Worm (Caenorhabditis elegans) whole organism, L4 larva: ENCODE results near the gene lact-3.

Experiments used
- F10B5.3 ChIP-seq: sonication (generic microtip); optimal IDR thresholded peaks from 2 replicates; lab custom pipeline; 2016; ENCODE audit warnings: mild to moderate bottlenecking, missing genetic modification characterization, missing compliant biosample characterization
- arid-1 ChIP-seq: fragments of 200-800 bp; sonication (Bioruptor generic); conservative IDR thresholded peaks from 2 replicates; pipeline ENCODE4 v1.3.6; 2022; ENCODE audit warnings: missing genetic modification reagents, missing genetic modification characterization, missing compliant biosample characterization
- ceh-20 ChIP-seq: fragments of 200-800 bp; sonication (Bioruptor generic); IDR thresholded peaks from 2 replicates; pipeline ENCODE4 v1.3.6; 2022; ENCODE audit warnings: missing genetic modification reagents, missing genetic modification characterization, missing compliant biosample characterization
- ces-1 ChIP-seq: fragments of 150-350 bp; sonication (generic microtip); optimal IDR thresholded peaks from 4 replicates; lab custom pipeline; 2014; ENCODE audit warnings: missing biosample characterization, missing genetic modification reagents, missing genetic modification characterization
- daf-16 ChIP-seq, 3 experiments: sonication (generic microtip); optimal IDR thresholded peaks; 2 replicates each; lab custom pipeline; 2016 to 2017; ENCODE audit warnings: missing genetic modification characterization in 3 of 3, missing genetic modification reagents in 3 of 3, mild to moderate bottlenecking in 2 of 3, missing compliant biosample characterization in 2 of 3, missing biosample characterization in 1 of 3, moderate library complexity in 1 of 3
- daf-8 ChIP-seq: fragments of 200-800 bp; sonication (Bioruptor generic); IDR thresholded peaks from 2 replicates; pipeline ENCODE4 v1.3.6; 2022; ENCODE audit warnings: missing genetic modification characterization, missing compliant biosample characterization
- dmd-6 ChIP-seq: fragments of 200-800 bp; sonication (Bioruptor generic); IDR thresholded peaks from 2 replicates; pipeline ENCODE4 v1.3.6; 2022; ENCODE audit warnings: missing genetic modification reagents, missing genetic modification characterization, missing compliant biosample characterization
- dpl-1 ChIP-seq: fragments of 150-350 bp; optimal IDR thresholded peaks from 2 replicates; lab custom pipeline; 2014; ENCODE audit warnings: missing biosample characterization, missing genetic modification reagents, missing genetic modification characterization
- duxl-1 ChIP-seq: sonication (generic microtip); optimal IDR thresholded peaks from 2 replicates; lab custom pipeline; 2016; ENCODE audit warnings: mild to moderate bottlenecking, missing genetic modification characterization, moderate library complexity, missing compliant biosample characterization; ENCODE audit not compliant: poor library complexity
- egl-27 ChIP-seq: sonication (generic microtip); optimal IDR thresholded peaks from 3 replicates; lab custom pipeline; 2017; ENCODE audit warnings: missing biosample characterization, missing genetic modification reagents, missing genetic modification characterization
- fkh-10 ChIP-seq: fragments of 150-350 bp; optimal IDR thresholded peaks from 2 replicates; lab custom pipeline; 2014; ENCODE audit warnings: missing biosample characterization, missing genetic modification reagents, missing genetic modification characterization
- hif-1 ChIP-seq, 2 experiments: sonication (generic microtip); optimal IDR thresholded peaks; 2 replicates each; lab custom pipeline; 2016 to 2017; ENCODE audit warnings: missing compliant biosample characterization in 2 of 2, missing genetic modification characterization in 2 of 2, missing genetic modification reagents in 2 of 2, missing genotype in 2 of 2, mild to moderate bottlenecking in 1 of 2
- hlh-11 ChIP-seq: fragments of 200-800 bp; sonication (Bioruptor generic); optimal IDR thresholded peaks from 2 replicates; lab custom pipeline; 2018; ENCODE audit warnings: mild to moderate bottlenecking, missing genetic modification characterization, missing compliant biosample characterization
- hmg-1.1 ChIP-seq: fragments of 200-800 bp; sonication (Bioruptor generic); IDR thresholded peaks from 2 replicates; pipeline ENCODE4 v1.3.6; 2022; ENCODE audit warnings: missing genetic modification reagents, missing genetic modification characterization, missing compliant biosample characterization
- lin-1 ChIP-seq: fragments of 200-800 bp; sonication (Bioruptor generic); IDR thresholded peaks from 2 replicates; pipeline ENCODE4 v1.3.6; 2022; ENCODE audit warnings: missing genetic modification reagents, missing genetic modification characterization, missing compliant biosample characterization
- lir-3 ChIP-seq: sonication (generic microtip); optimal IDR thresholded peaks from 2 replicates; lab custom pipeline; 2016; ENCODE audit warnings: mild to moderate bottlenecking, missing genetic modification characterization, missing compliant biosample characterization
- madf-5 ChIP-seq, 2 experiments: fragments of 200-800 bp; sonication (Bioruptor generic); IDR thresholded peaks; 2 replicates each; pipeline ENCODE4 v1.3.6; 2022; ENCODE audit warnings: missing compliant biosample characterization in 2 of 2, missing genetic modification characterization in 2 of 2
- madf-9 ChIP-seq: fragments of 200-800 bp; sonication (Bioruptor generic); conservative IDR thresholded peaks from 2 replicates; pipeline ENCODE4 v1.3.6; 2022; ENCODE audit warnings: missing genetic modification reagents, missing genetic modification characterization, missing compliant biosample characterization
- mdl-1 ChIP-seq, 2 experiments: fragments of 150-350 bp in 1 of 2; sonication (generic microtip) in 1 of 2; optimal IDR thresholded peaks; 2 replicates each; lab custom pipeline; 2014 to 2017; ENCODE audit warnings: missing biosample characterization in 2 of 2, missing genetic modification characterization in 2 of 2
- mep-1 ChIP-seq: fragments of 150-350 bp; sonication (generic microtip); optimal IDR thresholded peaks from 3 replicates; lab custom pipeline; 2014; ENCODE audit warnings: missing biosample characterization, missing genetic modification characterization
- mxl-2 ChIP-seq: fragments of 200-800 bp; sonication (Bioruptor generic); conservative IDR thresholded peaks from 2 replicates; pipeline ENCODE4 v1.3.6; 2022; ENCODE audit warnings: missing genetic modification reagents, missing genetic modification characterization, missing compliant biosample characterization
- mxl-3 ChIP-seq: fragments of 200-800 bp; sonication (Bioruptor generic); optimal IDR thresholded peaks from 2 replicates; lab custom pipeline; 2018; ENCODE audit warnings: mild to moderate bottlenecking, missing genetic modification characterization, missing compliant biosample characterization
- nhr-102 ChIP-seq: sonication (generic microtip); optimal IDR thresholded peaks from 2 replicates; lab custom pipeline; 2016; ENCODE audit warnings: mild to moderate bottlenecking, missing genetic modification characterization, moderate library complexity, missing compliant biosample characterization
- nhr-11 ChIP-seq: fragments of 150-350 bp; optimal IDR thresholded peaks from 2 replicates; lab custom pipeline; 2014; ENCODE audit warnings: missing biosample characterization, missing genetic modification characterization
- nhr-28 ChIP-seq: fragments of 150-350 bp; optimal IDR thresholded peaks from 2 replicates; lab custom pipeline; 2014; ENCODE audit warnings: missing biosample characterization, missing genetic modification characterization
- nhr-41 ChIP-seq: fragments of 200-800 bp; sonication (Bioruptor generic); IDR thresholded peaks from 2 replicates; pipeline ENCODE4 v1.3.6; 2022; ENCODE audit warnings: missing genetic modification reagents, missing genetic modification characterization, missing compliant biosample characterization
- nhr-48 ChIP-seq: sonication (generic microtip); optimal IDR thresholded peaks from 2 replicates; lab custom pipeline; 2016; ENCODE audit warnings: mild to moderate bottlenecking, missing genetic modification characterization, missing compliant biosample characterization
- pha-4 ChIP-seq, 2 experiments: fragments of 150-350 bp in 1 of 2; fragments of 200-800 bp in 1 of 2; sonication (Bioruptor generic) in 1 of 2; IDR thresholded peaks in 1 of 2; optimal IDR thresholded peaks in 1 of 2; 2 replicates each; pipeline versions ENCODE4 v1.3.6 to Lab custom; 2014 to 2022; ENCODE audit warnings: missing genetic modification characterization in 2 of 2, missing genetic modification reagents in 2 of 2, missing biosample characterization in 1 of 2, missing compliant biosample characterization in 1 of 2
- php-3 ChIP-seq: fragments of 200-800 bp; sonication (Bioruptor generic); IDR thresholded peaks from 2 replicates; pipeline ENCODE4 v1.3.6; 2022; ENCODE audit warnings: missing genetic modification reagents, missing genetic modification characterization, missing compliant biosample characterization
- pqm-1 ChIP-seq: sonication (generic microtip); optimal IDR thresholded peaks from 2 replicates; lab custom pipeline; 2017; ENCODE audit warnings: missing biosample characterization, missing genetic modification characterization
- tra-1 ChIP-seq: fragments of 200-800 bp; sonication (Bioruptor generic); IDR thresholded peaks from 2 replicates; pipeline ENCODE4 v1.3.6; 2022; ENCODE audit warnings: missing genetic modification reagents, missing genetic modification characterization, missing compliant biosample characterization
- unc-62 ChIP-seq, 3 experiments: fragments of 150-350 bp in 1 of 3; sonication (generic microtip); optimal IDR thresholded peaks in 2 of 3; peaks in 1 of 3; 1 replicate in 1 of 3; 2 replicates in 2 of 3; lab custom pipeline; 2014 to 2017; ENCODE audit warnings: missing biosample characterization in 3 of 3, missing genetic modification characterization in 3 of 3, missing genetic modification reagents in 3 of 3, missing genotype in 1 of 3
- vab-7 ChIP-seq: fragments of 200-800 bp; sonication (Bioruptor generic); IDR thresholded peaks from 2 replicates; pipeline ENCODE4 v1.3.6; 2022; ENCODE audit warnings: missing genetic modification reagents, missing genetic modification characterization, missing compliant biosample characterization
- zfp-2 ChIP-seq: sonication (generic microtip); optimal IDR thresholded peaks from 2 replicates; lab custom pipeline; 2016; ENCODE audit warnings: mild to moderate bottlenecking, missing genetic modification characterization, missing compliant biosample characterization

lact-3 gene

DNA sequence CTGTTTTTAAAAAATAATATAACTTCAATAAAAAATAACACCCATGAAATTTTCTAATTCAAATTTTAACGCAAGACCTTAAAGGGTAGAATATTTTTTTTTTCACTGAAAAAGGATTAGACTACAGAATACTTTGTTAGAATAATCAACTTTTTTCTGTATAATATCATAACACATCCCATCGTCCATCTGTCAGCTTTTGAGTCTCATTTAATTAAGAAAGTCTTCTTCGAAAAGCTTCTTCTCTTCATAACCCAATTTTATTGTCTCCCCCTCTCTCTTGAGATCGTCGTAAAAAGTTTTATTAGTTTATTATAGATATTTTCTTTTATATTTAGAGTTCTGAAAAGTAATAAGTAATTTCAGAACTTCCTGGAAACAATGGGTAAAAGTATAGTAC is 38.6 kb upstream of the lact-3 start:
- TF ChIP-seq nhr-11 (tag; lab: Kevin White, UChicago) (no peak), ces-1 (GFP tag; lab: Kevin White, UChicago) (peak; percentile 60), madf-5 (GFP tag; IDR thresholded peaks at IDR 0.05; lab: Robert Waterston, UW) (no peak), mep-1 (tag; lab: Kevin White, UChicago) (no peak), nhr-41 (GFP tag; lab: Robert Waterston, UW) (no peak), egl-27 (no peak)
- TF ChIP-seq, all 104 proteins: peak for 1

ce11 chrII:10694713-10695112 is 37.2 kb upstream of the lact-3 start, which contains the start of gene lgc-57:
Gene lgc-57, plus strand, starts transcription at chrII:10695013.
- no peak for TF ChIP-seq fkh-10
- no peak for TF ChIP-seq madf-5 (GFP tag; IDR thresholded peaks at IDR 0.05; lab: Robert Waterston, UW)
- no peak for TF ChIP-seq lir-3 (tag; lab: Kevin White, UChicago)
- no peak for TF ChIP-seq hmg-1.1 (GFP tag; lab: Robert Waterston, UW)
- TF ChIP-seq nhr-48 (tag; lab: Kevin White, UChicago) = no peak
- TF ChIP-seq ceh-20 (GFP tag; lab: Robert Waterston, UW) = no peak
- TF ChIP-seq nhr-102 (tag; lab: Kevin White, UChicago) = no peak
- TF ChIP-seq dpl-1 (GFP tag; lab: Kevin White, UChicago) = no peak
- no peak for TF ChIP-seq ces-1 (GFP tag; lab: Kevin White, UChicago)
- TF ChIP-seq unc-62 (GFP tag; optimal IDR thresholded peaks at IDR 0.05 in 1 of 2; lab: Kevin White, UChicago) = no peak
- TF ChIP-seq unc-62 (tag; optimal IDR thresholded peaks at IDR 0.05; lab: Kevin White, UChicago) = no peak
- TF ChIP-seq daf-8 = no peak
- no peak for TF ChIP-seq vab-7 (GFP tag; lab: Robert Waterston, UW)
- no peak for TF ChIP-seq duxl-1 (tag; lab: Kevin White, UChicago)
- no peak for TF ChIP-seq lin-1 (GFP tag; lab: Robert Waterston, UW)
- no peak for TF ChIP-seq zfp-2 (tag; lab: Kevin White, UChicago)
- TF ChIP-seq dmd-6 (GFP tag; lab: Robert Waterston, UW) = no peak
- TF ChIP-seq tra-1 (GFP tag; lab: Robert Waterston, UW) = no peak

- TF ChIP-seq nhr-28 (tag; lab: Kevin White, UChicago) = peak; percentile 99
- TF ChIP-seq mdl-1 (tag; optimal IDR thresholded peaks at IDR 0.05; lab: Kevin White, UChicago) = peak in 1 of 2 experiments; percentile 73
- TF ChIP-seq mxl-3 (GFP tag; lab: Kevin White, UChicago) = peak; percentile 50
- TF ChIP-seq madf-9 (GFP tag; lab: Robert Waterston, UW) = peak; percentile 73
- TF ChIP-seq php-3 (GFP tag; lab: Robert Waterston, UW) = 0 out of 2 replicates have a peak, but pooled peaks have one; percentile 22
- TF ChIP-seq F10B5.3 (tag; lab: Kevin White, UChicago) = no peak
- no peak for TF ChIP-seq pqm-1 (tag; lab: Kevin White, UChicago)
- TF ChIP-seq hif-1 (tag; optimal IDR thresholded peaks at IDR 0.05; lab: Kevin White, UChicago) = peak in 1 of 2 experiments; percentile 73
- TF ChIP-seq pha-4 (GFP tag; IDR thresholded peaks at IDR 0.05; lab: Robert Waterston, UW) = no peak
- TF ChIP-seq pha-4 (tag; optimal IDR thresholded peaks at IDR 0.05; lab: Kevin White, UChicago) = no peak
- TF ChIP-seq daf-16 (GFP tag; optimal IDR thresholded peaks at IDR 0.05; lab: Kevin White, UChicago) = no peak
- peak; percentile 31 for TF ChIP-seq daf-16 (tag; optimal IDR thresholded peaks at IDR 0.05; lab: Kevin White, UChicago)
- TF ChIP-seq arid-1 (GFP tag; lab: Robert Waterston, UW) = no peak
- peak; percentile 59 for TF ChIP-seq hlh-11
- TF ChIP-seq mep-1 (tag; lab: Kevin White, UChicago) = no peak
- TF ChIP-seq nhr-48 (tag; lab: Kevin White, UChicago) = peak; percentile 32
- no peak for TF ChIP-seq mxl-2
These were observed 36.2 kb upstream of the lact-3 start, which contains the start of gene gbh-1 for ce11 chrII:10693655-10694054. Gene gbh-1, minus strand, starts transcription at chrII:10693803.
